Worm (Caenorhabditis elegans): ENCODE measurements around the gene sax-1.

DNA sequence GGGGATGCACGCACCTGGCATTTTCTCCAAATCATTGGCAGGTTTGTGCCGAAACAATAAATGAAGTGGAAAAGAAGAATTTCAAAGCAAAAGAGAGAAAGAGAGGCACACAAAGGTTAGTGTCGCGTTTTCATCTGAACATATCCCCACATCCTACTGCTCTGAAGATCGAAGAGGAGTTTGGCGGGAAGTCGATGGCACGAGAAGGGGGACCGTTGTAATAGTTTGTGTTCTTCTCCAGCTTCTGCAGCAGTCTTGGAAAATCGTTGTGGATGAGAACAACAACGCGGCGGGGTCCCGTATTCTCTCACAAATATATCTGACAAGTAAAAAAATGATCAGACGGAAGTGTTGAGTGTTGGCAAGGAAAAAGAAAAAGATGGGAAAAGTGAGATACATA, 4.0 kb downstream of the sax-1 start:
- TF ChIP-seq nhr-237 (tag; optimal IDR thresholded peaks at IDR 0.05) (no peak), lin-15B (tag; optimal IDR thresholded peaks at IDR 0.05) (no peak), madf-9 (GFP tag; conservative IDR thresholded peaks at IDR 0.05) (no peak)

Data from whole organism, L4 larva.